Fruit fly (Drosophila melanogaster): ENCODE measurements around the gene pie.

pie gene

DNA sequence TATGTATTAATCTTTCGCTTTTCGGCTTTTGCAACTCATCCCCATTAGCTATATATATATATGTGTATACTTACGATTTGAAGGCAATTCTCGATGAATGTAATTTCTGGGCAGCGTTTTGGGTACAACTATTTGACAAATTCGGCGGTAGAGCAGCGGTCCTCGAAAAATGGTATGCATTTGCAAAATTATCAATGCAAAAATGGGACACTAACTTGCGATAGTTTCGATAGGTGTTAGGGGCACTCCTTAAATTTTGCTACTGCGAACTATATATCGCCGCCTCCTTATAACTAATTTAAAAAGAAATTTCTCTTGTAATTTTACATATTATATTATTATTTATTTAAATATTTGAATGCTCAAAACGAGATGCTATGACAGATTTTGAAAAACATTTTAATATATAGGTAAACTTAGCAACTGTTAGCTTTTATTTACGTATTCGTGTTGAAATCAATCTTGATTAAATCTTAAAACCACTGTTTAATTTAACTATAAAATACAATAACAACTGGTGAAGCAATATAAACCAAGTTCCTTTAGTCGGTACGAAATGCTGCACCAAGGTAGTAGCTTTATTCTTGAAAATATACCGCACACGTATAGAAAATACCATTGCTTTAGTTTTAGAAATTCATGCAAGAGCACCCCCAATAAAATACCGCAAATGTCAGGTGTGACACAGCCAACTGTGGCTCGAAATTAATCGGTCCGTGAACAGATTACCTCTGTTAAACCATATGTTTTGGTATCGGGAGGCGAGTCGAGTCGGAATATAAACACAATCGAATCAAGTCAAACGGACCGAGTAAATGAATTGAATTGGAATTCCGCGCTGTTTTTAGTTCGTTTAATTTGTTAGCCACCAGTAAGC is 9.1 kb downstream of the pie start, which contains the start of the genes CG5355 and Klp31E (continued):
- TF ChIP-seq MESR4 (GFP tag; optimal IDR thresholded peaks at IDR 0.05) (peak; percentile 53), BEAF-32 (GFP tag; optimal IDR thresholded peaks at IDR 0.05) (peak; percentile 67), inv (GFP tag; IDR thresholded peaks at IDR 0.05; ENCODE audit: partially characterized antibody) (peak; percentile 57), CG2678 (tag; optimal IDR thresholded peaks at IDR 0.05) (no peak), CG17361 (GFP tag; IDR thresholded peaks at IDR 0.05) (peak; percentile 95), sim (GFP tag; IDR thresholded peaks at IDR 0.05) (no peak), zen (tag; optimal IDR thresholded peaks at IDR 0.05) (peak; percentile 71), CG10209 (GFP tag; optimal IDR thresholded peaks at IDR 0.05) (peak; percentile 71), CG2889 (GFP tag; IDR thresholded peaks at IDR 0.05) (no peak), Awh (GFP tag; IDR thresholded peaks at IDR 0.05) (no peak), CG7987 (GFP tag; optimal IDR thresholded peaks at IDR 0.05) (no peak), CG2116 (GFP tag; optimal IDR thresholded peaks at IDR 0.05) (peak; percentile 81), CG13287 (GFP tag; IDR thresholded peaks at IDR 0.05; ENCODE audit: partially characterized antibody) (peak; percentile 75), amos (GFP tag; IDR thresholded peaks at IDR 0.05; ENCODE audit: partially characterized antibody) (peak; percentile 68; the same call in 1 of the 2 replicates), CG6175 (GFP tag; IDR thresholded peaks at IDR 0.05) (no peak), chif (GFP tag; optimal IDR thresholded peaks at IDR 0.05) (peak; percentile 7 to 41), NFAT (GFP tag; IDR thresholded peaks at IDR 0.05) (peak; percentile 68; the same call in 1 of the 2 replicates), prd (optimal IDR thresholded peaks at IDR 0.05) (no peak), prd (GFP tag; IDR thresholded peaks at IDR 0.05) (peak; percentile 73), E2f2 (GFP tag; IDR thresholded peaks at IDR 0.05) (no peak; the same call in 1 of the 2 replicates), CG10321 (GFP tag; IDR thresholded peaks at IDR 0.05) (no peak), hth (optimal IDR thresholded peaks at IDR 0.05) (no peak), Dfd (GFP tag; optimal IDR thresholded peaks at IDR 0.05) (no peak), Dip2 (GFP tag; IDR thresholded peaks at IDR 0.05) (no peak), ab (GFP tag; optimal IDR thresholded peaks at IDR 0.05) (no peak), CG10431 (GFP tag; optimal IDR thresholded peaks at IDR 0.05) (peak; percentile 46), CG11723 (GFP tag; optimal IDR thresholded peaks at IDR 0.05) (peak; percentile 49), Jarid2 (GFP tag; optimal IDR thresholded peaks at IDR 0.05) (no peak), Taf1 (GFP tag; IDR thresholded peaks at IDR 0.05) (no peak), CG10654 (GFP tag; optimal IDR thresholded peaks at IDR 0.05) (peak; percentile 61), Meics (GFP tag; optimal IDR thresholded peaks at IDR 0.05) (peak; percentile 80), pzg (GFP tag; optimal IDR thresholded peaks at IDR 0.05) (peak; percentile 61), CG15601 (tag; optimal IDR thresholded peaks at IDR 0.05) (peak; percentile 73), CG10979 (tag; optimal IDR thresholded peaks at IDR 0.05) (peak; percentile 72), CG6683 (GFP tag; optimal IDR thresholded peaks at IDR 0.05) (no peak), danr (GFP tag; IDR thresholded peaks at IDR 0.05) (no peak), E2f1 (GFP tag; IDR thresholded peaks at IDR 0.05) (no peak), B-H1 (GFP tag; IDR thresholded peaks at IDR 0.05) (0 out of 3 replicates have a peak, but pooled peaks have one; percentile 45), wor (GFP tag; IDR thresholded peaks at IDR 0.05) (0 out of 2 replicates have a peak, but pooled peaks have one; percentile 17), MBD-R2 (GFP tag; IDR thresholded peaks at IDR 0.05) (peak; percentile 72), CG9215 (GFP tag; IDR thresholded peaks at IDR 0.05) (no peak), caup (GFP tag; optimal IDR thresholded peaks at IDR 0.05; ENCODE audit: severe bottlenecking) (peak; percentile 61), ttk (GFP tag; IDR thresholded peaks at IDR 0.05) (no peak), H15 (GFP tag; IDR thresholded peaks at IDR 0.05) (no peak), sqz (GFP tag; optimal IDR thresholded peaks at IDR 0.05) (no peak), dmrt99B (tag; optimal IDR thresholded peaks at IDR 0.05) (no peak), usp (GFP tag; optimal IDR thresholded peaks at IDR 0.05) (no peak), Hand (GFP tag; optimal IDR thresholded peaks at IDR 0.05) (no peak), CG10565 (GFP tag; optimal IDR thresholded peaks at IDR 0.05) (no peak)
